Worm (Caenorhabditis elegans): Measurements from ENCODE around the gene F35E8.6.
"Not testable (repeated sequence)": the region's sequence is repeated elsewhere in the genome, so short reads cannot be mapped to it uniquely, and the experiment has no call there.

Gene F35E8.6

DNA sequence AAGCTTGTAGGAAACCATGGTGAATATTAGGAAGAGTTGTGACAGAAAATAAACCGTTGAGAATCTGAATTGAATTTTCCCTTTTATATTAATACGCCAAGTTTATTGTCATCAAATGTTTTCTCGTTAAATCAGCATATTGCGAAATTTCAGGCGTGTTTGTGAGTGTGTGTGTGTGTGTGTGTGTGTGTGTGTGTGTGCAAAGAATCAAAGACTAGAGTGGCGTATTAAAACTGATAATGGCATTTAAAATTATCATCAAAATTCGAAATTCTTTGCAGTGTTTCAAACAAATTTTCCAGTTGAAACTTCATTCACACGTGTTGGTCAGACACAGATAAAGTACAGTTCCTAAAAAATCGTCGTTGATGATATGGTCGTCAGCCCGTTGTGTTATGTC lies 4.0 kb downstream of the F35E8.6 start, which contains the start of gene gst-38:
Gene gst-38 (minus strand): TSS at position 152 of the 400 bp plus-strand sequence.
- TF ChIP-seq dao-5 (tag; optimal IDR thresholded peaks at IDR 0.05) (no peak), W03F9.2 (tag; optimal IDR thresholded peaks at IDR 0.05) (no peak), him-1 (tag; optimal IDR thresholded peaks at IDR 0.05) (no peak)

DNA sequence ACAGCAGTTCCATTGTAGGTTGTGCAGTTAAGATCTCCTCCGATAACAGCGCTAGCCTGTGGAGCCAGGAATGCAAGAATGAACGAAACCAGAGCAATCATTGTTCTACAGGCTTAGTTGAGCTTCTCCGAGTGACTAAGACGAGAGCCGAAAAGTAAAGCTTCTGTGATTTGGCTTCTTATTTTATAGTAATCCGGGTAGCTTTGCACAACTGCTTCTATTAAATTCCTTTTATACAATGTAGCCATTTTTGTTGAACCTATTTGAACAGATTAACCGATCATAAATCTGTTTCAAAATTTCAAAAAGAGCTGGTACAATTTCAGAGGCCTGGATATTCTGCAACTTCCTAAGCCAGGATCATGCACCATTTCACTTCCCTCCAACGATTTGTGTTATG lies 5.5 kb downstream of the F35E8.6 start, which contains the start of gene F35E8.9:
Gene F35E8.9 (minus strand): TSS at position 101 of the 400 bp plus-strand sequence.
- TF ChIP-seq him-1 (tag; optimal IDR thresholded peaks at IDR 0.05): no peak
- TF ChIP-seq dao-5 (tag; optimal IDR thresholded peaks at IDR 0.05): no peak
- no peak for TF ChIP-seq W03F9.2 (tag; optimal IDR thresholded peaks at IDR 0.05)

DNA sequence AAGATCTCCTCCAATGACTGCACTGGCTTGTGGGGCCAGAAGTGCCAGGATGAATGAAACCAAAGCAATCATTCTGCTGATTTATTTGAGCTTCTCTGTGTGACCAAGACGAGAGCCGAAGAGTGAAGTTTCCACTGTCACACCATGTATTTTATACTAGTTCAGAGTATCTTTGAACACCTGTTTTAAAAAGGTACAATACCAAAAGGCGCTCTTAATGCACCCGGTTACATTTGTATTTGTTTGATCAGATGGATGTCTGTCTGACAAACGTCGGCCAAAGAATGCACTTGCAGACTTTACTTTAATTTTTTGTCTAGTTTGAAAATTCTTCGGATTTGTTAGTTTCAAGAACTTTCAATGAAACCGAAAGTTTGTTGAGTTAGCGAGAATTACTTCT lies 8.3 kb downstream of the F35E8.6 start, which contains the start of gene F35E8.10:
Gene F35E8.10 (minus strand): TSS at position 101 of the 400 bp plus-strand sequence.
- TF ChIP-seq W03F9.2 (tag; optimal IDR thresholded peaks at IDR 0.05) (no peak), him-1 (tag; optimal IDR thresholded peaks at IDR 0.05) (no peak), dao-5 (tag; optimal IDR thresholded peaks at IDR 0.05) (no peak)

DNA sequence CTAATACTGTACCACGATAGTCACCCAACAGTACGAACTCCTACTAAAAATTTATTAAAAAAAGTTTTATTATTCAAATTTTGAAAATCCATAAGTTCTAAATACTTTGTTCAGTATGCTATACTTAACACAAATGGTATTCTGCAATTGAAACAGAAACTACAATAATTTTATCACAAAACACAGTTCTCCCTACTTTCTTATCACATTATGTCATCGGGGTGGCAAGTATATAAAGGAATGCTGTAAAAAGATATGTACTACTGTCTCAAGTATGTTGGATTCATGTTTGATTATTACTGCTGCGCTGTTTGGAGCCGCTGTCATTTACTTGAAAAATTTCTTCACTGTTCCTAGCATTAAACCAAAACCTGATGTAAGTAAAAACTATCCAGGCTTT lies 9.2 kb downstream of the F35E8.6 start, which contains the start of gene cdr-1:
Gene cdr-1 (plus strand): TSS at position 208 of the 400 bp plus-strand sequence.
- TF ChIP-seq him-1 (tag; optimal IDR thresholded peaks at IDR 0.05) (no peak), W03F9.2 (tag; optimal IDR thresholded peaks at IDR 0.05) (no peak), dao-5 (tag; optimal IDR thresholded peaks at IDR 0.05) (no peak)

DNA sequence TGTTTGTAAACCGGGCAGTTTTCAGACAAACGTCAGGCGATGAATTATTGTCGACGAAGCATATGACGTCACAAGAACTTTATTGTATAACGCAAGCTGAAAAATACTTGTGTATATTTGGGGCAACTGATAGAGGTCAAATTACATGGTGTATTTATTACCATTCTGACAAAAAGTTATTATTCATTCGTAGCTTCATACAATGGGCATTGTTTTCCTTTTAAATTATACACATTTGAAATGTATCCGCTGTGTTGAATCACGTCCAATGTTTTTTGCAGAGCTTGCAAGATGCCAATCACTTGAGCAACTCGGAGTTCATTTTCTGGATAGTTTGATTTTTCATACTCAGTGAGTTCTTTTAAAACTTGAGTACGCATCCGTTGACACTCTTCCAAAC lies 11.0 kb downstream of the F35E8.6 start, which contains the start of gene F35E8.13:
Gene F35E8.13 (plus strand): TSS at position 301 of the 400 bp plus-strand sequence.
- TF ChIP-seq him-1 (tag; optimal IDR thresholded peaks at IDR 0.05) (no peak), dao-5 (tag; optimal IDR thresholded peaks at IDR 0.05) (no peak), W03F9.2 (tag; optimal IDR thresholded peaks at IDR 0.05) (no peak)

DNA sequence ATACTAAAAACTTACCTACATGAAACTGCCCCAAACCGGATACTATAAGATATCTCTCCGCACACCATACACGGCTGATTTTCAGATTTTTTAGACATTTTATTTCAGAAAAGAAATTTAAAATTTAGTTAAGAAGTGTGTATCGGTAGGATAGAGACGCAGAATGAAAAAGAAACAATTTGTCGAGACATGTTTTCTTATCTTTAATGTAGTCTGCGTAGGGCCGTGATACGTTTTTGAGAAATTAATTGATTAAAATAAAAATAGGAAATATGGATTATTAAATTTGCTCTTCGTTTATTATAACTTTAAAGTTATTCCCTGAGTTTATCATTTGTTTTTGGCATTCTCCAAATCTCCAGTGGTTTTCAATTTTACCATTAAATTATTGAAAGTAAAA lies 12.4 kb downstream of the F35E8.6 start, which contains the start of gene nhr-108:
Gene nhr-108 (minus strand): TSS at position 166 of the 400 bp plus-strand sequence.
- TF ChIP-seq him-1 (tag; optimal IDR thresholded peaks at IDR 0.05) (no peak), W03F9.2 (tag; optimal IDR thresholded peaks at IDR 0.05) (no peak), dao-5 (tag; optimal IDR thresholded peaks at IDR 0.05) (no peak)

DNA sequence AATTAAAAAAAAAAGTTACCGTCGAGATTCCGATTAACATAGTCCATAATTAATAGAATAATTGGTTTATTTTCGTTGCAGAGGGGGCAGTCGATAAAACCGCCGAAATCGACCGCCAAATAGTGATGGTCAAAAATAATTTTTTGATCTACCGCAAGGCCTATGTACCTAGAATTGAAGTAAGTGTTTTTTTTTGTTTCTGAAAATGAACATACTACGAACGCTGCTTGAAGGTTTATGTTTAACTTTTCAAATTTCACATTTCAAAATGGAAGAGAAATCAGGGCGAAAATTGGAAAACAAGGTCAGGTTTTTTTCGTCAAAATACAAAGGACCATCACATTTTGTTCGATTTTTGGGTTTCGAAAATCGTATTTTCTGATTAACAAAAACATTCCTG lies 16.4 kb downstream of the F35E8.6 start, which contains the start of gene pzf-1:
Gene pzf-1 (minus strand): TSS at position 101 of the 400 bp plus-strand sequence.
- TF ChIP-seq dao-5 (tag; optimal IDR thresholded peaks at IDR 0.05) (no peak), him-1 (tag; optimal IDR thresholded peaks at IDR 0.05) (no peak), W03F9.2 (tag; optimal IDR thresholded peaks at IDR 0.05) (no peak)

DNA sequence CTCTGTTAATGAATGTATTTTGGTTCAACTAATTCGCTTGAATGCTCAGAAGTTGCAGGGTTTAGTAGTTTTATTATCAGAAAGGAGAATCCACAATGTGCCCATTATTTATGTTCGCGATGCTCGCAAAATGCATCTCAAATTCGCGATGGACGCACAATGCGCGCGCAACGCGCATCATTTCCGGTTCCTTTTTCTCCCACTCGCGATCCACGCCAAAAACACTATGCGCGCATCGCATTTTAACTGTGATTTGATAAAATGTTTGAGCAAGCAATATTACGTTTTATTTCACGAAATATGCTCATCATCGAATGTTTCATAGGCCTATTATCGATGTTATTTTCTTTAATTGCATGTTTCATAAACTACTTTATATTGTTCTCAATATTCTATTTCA lies 17.9 kb downstream of the F35E8.6 start, which contains the start of gene srbc-77:
Gene srbc-77 (plus strand): TSS at position 301 of the 400 bp plus-strand sequence.
- TF ChIP-seq him-1, W03F9.2, dao-5 (tag; optimal IDR thresholded peaks at IDR 0.05): not testable (repeated sequence)

DNA sequence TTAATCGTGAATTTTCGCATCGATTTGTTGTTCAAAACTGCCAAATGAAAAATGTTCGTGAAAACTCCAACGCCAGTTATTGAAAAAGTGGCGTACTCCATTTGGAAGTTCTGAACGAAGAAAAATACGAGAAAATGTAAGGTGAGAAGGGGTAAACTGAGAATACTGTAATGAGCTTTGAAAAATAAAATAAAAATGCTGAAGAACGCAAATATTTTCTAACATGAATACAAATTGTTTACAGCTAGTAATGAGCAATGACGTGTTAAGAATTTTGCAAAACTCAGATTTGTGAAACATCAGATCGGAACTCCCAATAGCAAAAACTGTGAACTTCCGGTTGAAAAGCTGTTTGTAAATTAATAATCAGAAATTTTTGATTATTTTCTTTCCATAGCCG lies 20.4 kb downstream of the F35E8.6 start, which contains the start of gene srw-26:
Gene srw-26 (minus strand): TSS at position 101 of the 400 bp plus-strand sequence.
- TF ChIP-seq W03F9.2 (tag; optimal IDR thresholded peaks at IDR 0.05): no peak
- no peak for TF ChIP-seq him-1 (tag; optimal IDR thresholded peaks at IDR 0.05)
- no peak for TF ChIP-seq dao-5 (tag; optimal IDR thresholded peaks at IDR 0.05)

DNA sequence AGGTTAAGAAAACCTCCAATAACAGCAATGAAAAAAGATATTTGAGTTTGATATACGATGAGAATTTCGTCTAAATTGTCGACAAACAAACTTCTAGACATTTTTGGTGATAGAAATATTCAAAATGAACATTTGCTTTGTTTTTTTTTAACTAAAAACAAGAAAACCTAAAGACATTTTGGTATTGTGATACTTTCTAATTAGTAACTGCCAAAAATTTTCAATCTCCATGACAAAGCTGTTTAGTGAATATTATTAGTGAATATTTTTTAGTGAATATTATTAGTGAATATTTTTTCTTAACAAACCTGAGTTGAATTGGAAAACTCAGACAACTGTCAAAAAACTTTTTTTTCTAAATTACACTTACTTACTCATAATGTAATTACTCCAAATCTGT lies 28.3 kb downstream of the F35E8.6 start, which contains the start of gene srw-55:
Gene srw-55 (minus strand): TSS at position 101 of the 400 bp plus-strand sequence.
- TF ChIP-seq W03F9.2 (tag; optimal IDR thresholded peaks at IDR 0.05) (no peak), dao-5 (tag; optimal IDR thresholded peaks at IDR 0.05) (no peak), him-1 (tag; optimal IDR thresholded peaks at IDR 0.05) (no peak)

DNA sequence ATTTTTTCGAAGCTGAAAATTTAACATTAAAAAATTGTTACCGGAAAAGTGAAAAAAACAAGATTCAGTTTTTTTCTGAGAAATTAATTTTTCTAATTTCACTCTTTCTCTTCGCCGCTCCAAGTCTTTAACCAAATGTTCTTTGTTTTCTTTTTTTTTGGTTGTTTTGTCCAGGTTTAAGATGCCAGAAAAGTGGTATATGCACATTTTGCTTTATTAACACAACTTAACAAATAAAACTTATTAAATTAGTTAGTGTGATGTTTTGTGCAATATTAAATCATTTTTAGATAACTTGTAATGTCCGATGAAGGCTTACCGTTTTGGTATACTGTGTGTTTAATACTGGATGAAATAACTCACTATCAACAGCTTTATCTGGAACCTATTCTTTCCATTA lies 31.2 kb downstream of the F35E8.6 start, which contains the start of gene srw-53:
Gene srw-53 (plus strand): TSS at position 301 of the 400 bp plus-strand sequence.
- TF ChIP-seq dao-5 (tag; optimal IDR thresholded peaks at IDR 0.05): no peak
- TF ChIP-seq W03F9.2 (tag; optimal IDR thresholded peaks at IDR 0.05): no peak
- no peak for TF ChIP-seq him-1 (tag; optimal IDR thresholded peaks at IDR 0.05)

DNA sequence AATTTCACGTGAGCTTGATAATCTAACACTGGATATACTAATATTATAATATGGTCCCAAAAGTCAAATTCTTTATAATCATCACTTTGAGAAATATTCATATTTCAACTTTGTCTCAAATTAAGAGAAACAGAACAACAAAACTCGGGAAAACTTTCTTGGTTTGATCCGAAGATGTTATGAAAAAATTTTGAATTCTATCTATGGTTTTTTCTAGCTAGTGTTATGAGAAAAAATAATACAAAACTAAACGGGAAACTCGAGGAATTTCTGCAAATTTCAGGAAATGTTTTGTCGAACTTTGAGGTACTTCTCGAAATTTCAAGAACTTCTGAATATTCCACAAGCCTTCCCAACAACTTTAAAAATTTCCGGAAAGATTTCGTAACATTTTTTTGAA lies 39.0 kb downstream of the F35E8.6 start, which contains the start of gene srw-59:
Gene srw-59 (minus strand): TSS at position 101 of the 400 bp plus-strand sequence.
- TF ChIP-seq W03F9.2 (tag; optimal IDR thresholded peaks at IDR 0.05): no peak
- no peak for TF ChIP-seq dao-5 (tag; optimal IDR thresholded peaks at IDR 0.05)
- TF ChIP-seq him-1 (tag; optimal IDR thresholded peaks at IDR 0.05): no peak

DNA sequence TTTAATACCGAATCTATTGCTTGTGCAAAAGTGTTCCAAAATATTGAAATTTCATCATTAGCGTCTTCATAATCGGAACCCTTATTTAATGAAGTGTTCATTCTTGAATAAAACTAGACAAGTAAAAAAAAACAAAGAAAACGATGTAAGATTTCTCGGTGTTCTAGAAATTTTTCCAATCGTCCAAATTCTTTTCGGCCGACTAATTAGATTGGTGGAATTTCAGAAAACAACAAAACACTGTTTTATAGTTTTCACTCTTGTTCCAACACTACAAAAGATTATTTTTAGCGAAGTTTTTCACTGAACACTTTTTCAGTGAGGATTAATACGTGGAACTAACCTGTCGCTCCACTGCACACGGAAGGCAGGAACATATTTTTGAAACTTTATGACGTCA lies 40.8 kb downstream of the F35E8.6 start, which contains the start of gene srw-56:
Gene srw-56 (minus strand): TSS at position 101 of the 400 bp plus-strand sequence.
- TF ChIP-seq him-1 (tag; optimal IDR thresholded peaks at IDR 0.05) (no peak), dao-5 (tag; optimal IDR thresholded peaks at IDR 0.05) (no peak), W03F9.2 (tag; optimal IDR thresholded peaks at IDR 0.05) (no peak)

DNA sequence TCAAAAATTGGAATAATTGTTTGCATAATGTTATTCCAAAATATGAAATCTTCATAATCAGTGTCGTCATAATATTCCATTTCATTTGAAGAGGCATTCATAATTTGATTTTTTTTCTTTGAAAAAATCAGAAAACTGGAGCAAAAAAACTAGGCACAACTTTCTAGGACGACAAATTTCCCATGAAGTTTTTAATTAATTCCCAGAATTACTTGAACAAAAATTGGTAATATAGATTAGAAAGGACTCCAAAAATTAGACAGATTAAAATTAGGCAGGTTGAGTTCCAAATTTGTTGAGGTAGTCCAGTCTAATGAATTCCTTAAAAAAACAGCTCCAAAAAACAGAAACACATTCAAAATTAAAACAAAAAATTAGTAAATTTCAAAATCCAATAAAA lies 43.0 kb downstream of the F35E8.6 start, which contains the start of gene srw-57:
Gene srw-57 (minus strand): TSS at position 101 of the 400 bp plus-strand sequence.
- no peak for TF ChIP-seq W03F9.2 (tag; optimal IDR thresholded peaks at IDR 0.05)
- TF ChIP-seq him-1 (tag; optimal IDR thresholded peaks at IDR 0.05): no peak
- no peak for TF ChIP-seq dao-5 (tag; optimal IDR thresholded peaks at IDR 0.05)

Data from whole organism, L4/young adult.